Worm (Caenorhabditis elegans): Measurements from ENCODE around the gene F56D2.2.

The F56D2.2 gene

DNA sequence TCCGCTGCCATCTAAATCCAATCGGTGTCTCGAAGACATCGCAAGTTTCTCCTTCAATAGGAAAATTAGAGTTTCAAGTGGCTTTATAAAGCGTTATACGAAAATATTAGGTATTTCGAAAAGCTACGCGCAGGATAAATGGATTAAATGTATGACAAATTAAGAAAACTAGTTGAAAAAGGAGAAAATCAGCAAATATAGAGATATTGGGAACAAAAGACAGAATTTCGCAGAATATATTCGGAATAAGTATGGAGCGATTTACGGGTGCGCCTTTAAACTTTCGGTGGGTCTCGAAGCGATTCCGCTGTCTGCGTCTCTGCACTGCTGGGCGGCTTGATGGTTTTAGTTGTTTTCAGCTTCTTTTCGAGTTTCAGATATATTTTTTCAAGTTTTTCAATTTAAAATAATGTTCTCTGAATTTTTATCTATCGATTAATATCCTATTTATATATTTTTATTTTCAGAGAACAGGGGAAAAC lies 4.6 kb downstream of the F56D2.2 start, which contains the start of the genes ddx-15 and ucr-1:
Gene ddx-15, minus strand, starts transcription at position 51 of the 482 bp plus-strand sequence.
Gene ucr-1, plus strand, starts transcription at position 468 of the 482 bp plus-strand sequence.
- TF ChIP-seq F37B4.10 (GFP tag; IDR thresholded peaks at IDR 0.05), result no peak
- no peak for TF ChIP-seq hmg-20 (GFP tag; IDR thresholded peaks at IDR 0.05)
- peak; percentile 40 for TF ChIP-seq tbp1 (GFP tag; optimal IDR thresholded peaks at IDR 0.05)
- peak; percentile 8 for TF ChIP-seq snpc-1.1 (tag; optimal IDR thresholded peaks at IDR 0.05; ENCODE audit: insufficient read depth)
- TF ChIP-seq nhr-179 (tag; optimal IDR thresholded peaks at IDR 0.05), result no peak
- TF ChIP-seq F49E8.2 (tag; optimal IDR thresholded peaks at IDR 0.05; ENCODE audit: insufficient read depth), result peak; percentile 21
- no peak for TF ChIP-seq ztf-28 (GFP tag; IDR thresholded peaks at IDR 0.05)
- TF ChIP-seq Y67H2A.10 (GFP tag; conservative IDR thresholded peaks at IDR 0.05), result no peak
- peak; percentile 79 for TF ChIP-seq madf-6 (GFP tag; IDR thresholded peaks at IDR 0.05)
- TF ChIP-seq zim-3 (tag; optimal IDR thresholded peaks at IDR 0.05), result no peak
- TF ChIP-seq mcd-1 (GFP tag; IDR thresholded peaks at IDR 0.05), result peak; percentile 74
- no peak for TF ChIP-seq mxl-1 (tag; optimal IDR thresholded peaks at IDR 0.05)
- TF ChIP-seq lin-54 (GFP tag; optimal IDR thresholded peaks at IDR 0.05), result peak; percentile 64
- no peak for TF ChIP-seq die-1 (tag; optimal IDR thresholded peaks at IDR 0.05)
- TF ChIP-seq nhr-80 (tag; optimal IDR thresholded peaks at IDR 0.05), result peak; percentile 20
- TF ChIP-seq snpc-3.4 (tag; optimal IDR thresholded peaks at IDR 0.05), result peak; percentile 56
- peak; percentile 66 for TF ChIP-seq lsl-1 (GFP tag; optimal IDR thresholded peaks at IDR 0.05)
- peak; percentile 62 for TF ChIP-seq D2030.7 (GFP tag; IDR thresholded peaks at IDR 0.05)
- peak; percentile 51; the same call in 1 of the 2 replicates for TF ChIP-seq attf-3 (GFP tag; conservative IDR thresholded peaks at IDR 0.05)
- peak; percentile 52; the same call in 1 of the 2 replicates for TF ChIP-seq B0019.2 (GFP tag; conservative IDR thresholded peaks at IDR 0.05)
- TF ChIP-seq F33H1.4 (GFP tag; IDR thresholded peaks at IDR 0.05), result peak; percentile 96
- TF ChIP-seq egl-44 (GFP tag; IDR thresholded peaks at IDR 0.05), result no peak
- peak; percentile 64 for TF ChIP-seq ceh-91 (GFP tag; IDR thresholded peaks at IDR 0.05)
- TF ChIP-seq F22D6.2 (tag; optimal IDR thresholded peaks at IDR 0.05), result no peak
- TF ChIP-seq dpff-1 (tag; optimal IDR thresholded peaks at IDR 0.05), result no peak
- peak; percentile 59; the same call in 1 of the 2 replicates for TF ChIP-seq pbrm-1 (GFP tag; IDR thresholded peaks at IDR 0.05)
- no peak for TF ChIP-seq bed-1 (GFP tag; IDR thresholded peaks at IDR 0.05)
- no peak for TF ChIP-seq ztf-3 (GFP tag; optimal IDR thresholded peaks at IDR 0.05)
- TF ChIP-seq efl-1 (GFP tag; optimal IDR thresholded peaks at IDR 0.05), result peak; percentile 40
- no peak for TF ChIP-seq aptf-3 (GFP tag; IDR thresholded peaks at IDR 0.05)
- TF ChIP-seq attf-5 (GFP tag; optimal IDR thresholded peaks at IDR 0.05), result peak; percentile 63
- peak; percentile 47 for TF ChIP-seq F23B12.7 (tag; optimal IDR thresholded peaks at IDR 0.05; ENCODE audit: insufficient read depth)
- no peak for TF ChIP-seq ztf-25 (GFP tag; IDR thresholded peaks at IDR 0.05)
- no peak for TF ChIP-seq T26A5.8 (tag; optimal IDR thresholded peaks at IDR 0.05)
- TF ChIP-seq dox-1 (GFP tag; IDR thresholded peaks at IDR 0.05), result peak; percentile 66
- peak; percentile 53 for TF ChIP-seq dpl-1 (GFP tag; optimal IDR thresholded peaks at IDR 0.05)
- no peak for TF ChIP-seq ceh-79 (tag; optimal IDR thresholded peaks at IDR 0.05)
- TF ChIP-seq ztf-18 (tag; optimal IDR thresholded peaks at IDR 0.05), result peak; percentile 4
- peak in 1 of 3 experiments; percentile 36 for TF ChIP-seq lin-35 (GFP tag; optimal IDR thresholded peaks at IDR 0.05)
- no peak for TF ChIP-seq Y56A3A.18 (GFP tag; IDR thresholded peaks at IDR 0.05)
- no peak for TF ChIP-seq snpc-4 (GFP tag; optimal IDR thresholded peaks at IDR 0.05)
- peak in 2 of 4 experiments; percentile 1 to 45 for TF ChIP-seq snpc-4 (tag; optimal IDR thresholded peaks at IDR 0.05)
- TF ChIP-seq hmg-1.2 (GFP tag; IDR thresholded peaks at IDR 0.05), result peak; percentile 86
- no peak for TF ChIP-seq tlf-1 (GFP tag; optimal IDR thresholded peaks at IDR 0.05)
- TF ChIP-seq lir-1 (GFP tag; conservative IDR thresholded peaks at IDR 0.05), result no peak
- peak; percentile 31; the same call in 1 of the 2 replicates for TF ChIP-seq madf-8 (GFP tag; conservative IDR thresholded peaks at IDR 0.05)
- no peak for TF ChIP-seq lsy-27 (tag; optimal IDR thresholded peaks at IDR 0.05; ENCODE audit: borderline replicate concordance, insufficient read depth)
- no peak for TF ChIP-seq rpc-1 (optimal IDR thresholded peaks at IDR 0.05)
- TF ChIP-seq rpc-1 (tag; optimal IDR thresholded peaks at IDR 0.05), result no peak

All from whole organism, young adult.